Worm (Caenorhabditis elegans) whole organism, early embryonic: ENCODE measurements around the gene C27B7.2.

Source experiments
- B0310.2 ChIP-seq: sonication (generic microtip); optimal IDR thresholded peaks from 2 replicates; lab custom pipeline; 2016; ENCODE audit warnings: mild to moderate bottlenecking, missing genetic modification characterization, missing compliant biosample characterization
- F13C5.2 ChIP-seq: sonication (generic microtip); optimal IDR thresholded peaks from 2 replicates; lab custom pipeline; 2017; ENCODE audit warnings: mild to moderate bottlenecking, missing genetic modification characterization, inconsistent platforms, missing compliant biosample characterization
- aly-1 ChIP-seq: sonication (generic microtip); optimal IDR thresholded peaks from 2 replicates; lab custom pipeline; 2016; ENCODE audit warnings: missing genetic modification characterization, missing compliant biosample characterization
- ama-1 ChIP-seq: fragments of 150-350 bp; optimal IDR thresholded peaks from 2 replicates; lab custom pipeline; 2014
- ceh-13 ChIP-seq: fragments of 200-800 bp; sonication (Bioruptor generic); optimal IDR thresholded peaks from 2 replicates; lab custom pipeline; 2018; ENCODE audit warnings: mild to moderate bottlenecking, missing genetic modification characterization, missing compliant biosample characterization
- ceh-36 ChIP-seq: sonication (generic microtip); optimal IDR thresholded peaks from 2 replicates; lab custom pipeline; 2016; ENCODE audit warnings: missing genetic modification characterization, inconsistent platforms, missing compliant biosample characterization
- ets-7 ChIP-seq: sonication (generic microtip); optimal IDR thresholded peaks from 2 replicates; lab custom pipeline; 2016; ENCODE audit warnings: missing genotype, missing genetic modification characterization, missing compliant biosample characterization
- flt-1 ChIP-seq: fragments of 200-800 bp; sonication (Bioruptor generic); IDR thresholded peaks from 2 replicates; pipeline ENCODE4 v1.3.6; 2022; ENCODE audit warnings: missing genetic modification characterization, missing compliant biosample characterization
- hmbx-1 ChIP-seq: sonication (generic microtip); optimal IDR thresholded peaks from 2 replicates; lab custom pipeline; 2016; ENCODE audit warnings: mild to moderate bottlenecking, missing genetic modification characterization, missing compliant biosample characterization
- hmg-4 ChIP-seq: fragments of 200-800 bp; sonication (Bioruptor generic); optimal IDR thresholded peaks from 2 replicates; lab custom pipeline; 2018; ENCODE audit warnings: mild to moderate bottlenecking, missing genetic modification characterization, missing compliant biosample characterization
- hnd-1 ChIP-seq: sonication (generic microtip); optimal IDR thresholded peaks from 2 replicates; lab custom pipeline; 2016; ENCODE audit warnings: missing genetic modification characterization, missing compliant biosample characterization
- pes-1 ChIP-seq: fragments of 200-800 bp; sonication (Bioruptor generic); IDR thresholded peaks from 2 replicates; pipeline ENCODE4 v1.3.6; 2022; ENCODE audit warnings: missing genetic modification reagents, missing genetic modification characterization, missing compliant biosample characterization
- scrt-1 ChIP-seq: fragments of 200-800 bp; sonication (Bioruptor generic); IDR thresholded peaks from 2 replicates; pipeline ENCODE4 v1.3.6; 2022; ENCODE audit warnings: missing genetic modification characterization, missing compliant biosample characterization
- sea-1 ChIP-seq: fragments of 200-800 bp; sonication (Bioruptor generic); conservative IDR thresholded peaks from 2 replicates; pipeline ENCODE4 v1.3.6; 2022; ENCODE audit warnings: missing genetic modification characterization, missing compliant biosample characterization
- tbx-11 ChIP-seq: fragments of 200-800 bp; sonication (Bioruptor generic); IDR thresholded peaks from 2 replicates; pipeline ENCODE4 v1.3.6; 2022; ENCODE audit warnings: missing genetic modification characterization, missing compliant biosample characterization
- tbx-37 ChIP-seq: fragments of 200-800 bp; sonication (Bioruptor generic); conservative IDR thresholded peaks from 2 replicates; pipeline ENCODE4 v1.3.6; 2022; ENCODE audit warnings: missing genetic modification reagents, missing genetic modification characterization, missing compliant biosample characterization
- tra-4 ChIP-seq: sonication (generic microtip); optimal IDR thresholded peaks from 2 replicates; lab custom pipeline; 2017; ENCODE audit warnings: missing genetic modification characterization, missing compliant biosample characterization

Gene C27B7.2

DNA sequence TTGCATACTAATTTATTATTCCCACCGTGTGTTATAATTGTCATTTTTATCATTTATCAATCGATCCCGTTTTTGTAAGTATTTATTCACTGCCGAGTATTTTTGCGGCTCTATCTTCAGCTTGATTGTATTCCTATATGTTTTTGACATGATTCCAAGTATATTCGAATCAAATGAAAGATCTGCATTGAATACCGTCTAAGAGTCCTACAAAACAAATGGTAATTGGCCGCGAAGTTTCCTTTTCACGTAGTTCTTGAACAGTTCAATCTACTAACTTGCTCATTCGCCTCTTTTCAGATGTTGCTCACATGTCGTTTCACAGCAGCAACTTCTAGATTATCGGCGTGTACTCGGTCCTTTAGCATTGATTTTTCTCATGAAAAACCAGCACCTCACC lies at the start of gene C27B7.2:
Gene C27B7.2 (plus strand): TSS at position 301 of the 400 bp plus-strand sequence.
- no peak for TF ChIP-seq hmg-4 (GFP tag; lab: Kevin White, UChicago)
- TF ChIP-seq scrt-1 = no peak
- no peak for TF ChIP-seq tbx-37
- no peak for TF ChIP-seq ceh-13 (GFP tag; lab: Kevin White, UChicago)
- TF ChIP-seq hnd-1 = no peak
- no peak for TF ChIP-seq tbx-11
- no peak for TF ChIP-seq F13C5.2 (tag; lab: Kevin White, UChicago)
- TF ChIP-seq tra-4 = no peak
- TF ChIP-seq pes-1 = no peak
- no peak for TF ChIP-seq sea-1 (GFP tag; lab: Robert Waterston, UW)
- no peak for TF ChIP-seq hmbx-1 (tag; lab: Kevin White, UChicago)
- TF ChIP-seq ceh-36 (tag; lab: Kevin White, UChicago) = no peak
- TF ChIP-seq ama-1 = no peak
- no peak for TF ChIP-seq aly-1
- no peak for TF ChIP-seq B0310.2 (tag; lab: Kevin White, UChicago)
- TF ChIP-seq ets-7 (tag; lab: Kevin White, UChicago) = no peak
- TF ChIP-seq flt-1 (GFP tag; lab: Robert Waterston, UW) = no peak

DNA sequence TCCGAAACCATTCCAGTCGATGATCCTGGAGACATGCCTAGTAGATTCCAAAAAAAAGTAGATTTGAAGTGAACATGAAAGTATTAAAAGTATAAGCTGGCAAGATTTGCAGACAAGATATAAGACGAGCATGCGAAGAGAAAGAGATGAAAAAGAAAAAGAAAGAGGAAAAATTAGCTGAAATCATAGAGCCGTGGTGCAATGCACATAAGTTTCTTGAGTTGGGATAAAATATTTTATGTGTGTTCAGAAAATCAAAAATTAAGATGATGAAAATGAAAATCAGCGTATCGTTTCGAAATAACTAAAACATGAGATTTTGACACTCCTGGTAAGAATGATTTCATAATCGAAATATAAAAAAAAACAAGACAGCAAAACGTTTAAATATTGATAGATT lies 48.2 kb upstream of the C27B7.2 start, which contains the start of gene T11B7.2:
Gene T11B7.2 (minus strand): TSS at position 101 of the 400 bp plus-strand sequence.
- TF ChIP-seq hmg-4 (GFP tag; lab: Kevin White, UChicago) (no peak), tra-4 (no peak), flt-1 (GFP tag; lab: Robert Waterston, UW) (no peak), scrt-1 (no peak), hnd-1 (no peak), pes-1 (no peak), ceh-36 (tag; lab: Kevin White, UChicago) (no peak), B0310.2 (tag; lab: Kevin White, UChicago) (no peak), aly-1 (no peak), ets-7 (tag; lab: Kevin White, UChicago) (no peak), F13C5.2 (tag; lab: Kevin White, UChicago) (no peak)

DNA sequence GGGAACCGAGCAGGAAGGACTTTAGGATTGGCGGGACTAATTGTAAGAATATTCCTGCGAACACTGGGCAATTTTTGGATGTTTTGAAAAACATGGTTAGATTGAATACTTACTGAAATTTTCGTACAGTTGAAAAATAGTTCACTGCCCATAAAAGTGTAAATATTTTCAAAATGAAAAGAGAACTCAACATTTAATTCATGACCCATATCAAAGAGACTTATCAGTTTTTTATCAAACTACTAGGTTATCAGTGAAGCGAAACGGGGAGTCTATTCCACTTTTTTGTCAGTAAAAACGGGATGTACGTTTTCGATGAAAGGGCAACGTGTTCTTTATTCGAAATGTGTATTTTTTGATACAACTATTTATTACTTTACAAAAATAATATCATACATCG lies 46.7 kb upstream of the C27B7.2 start:
- no peak for TF ChIP-seq hmg-4 (GFP tag; lab: Kevin White, UChicago)
- no peak for TF ChIP-seq F13C5.2 (tag; lab: Kevin White, UChicago)
- no peak for TF ChIP-seq sea-1 (GFP tag; lab: Robert Waterston, UW)
- no peak for TF ChIP-seq tbx-11
- no peak for TF ChIP-seq hmbx-1 (tag; lab: Kevin White, UChicago)
- no peak for TF ChIP-seq ets-7 (tag; lab: Kevin White, UChicago)
- no peak for TF ChIP-seq ceh-36 (tag; lab: Kevin White, UChicago)
- TF ChIP-seq flt-1 (GFP tag; lab: Robert Waterston, UW) = no peak
- no peak for TF ChIP-seq aly-1
- TF ChIP-seq ama-1 = no peak
- no peak for TF ChIP-seq tbx-37
- TF ChIP-seq hnd-1 = no peak
- no peak for TF ChIP-seq ceh-13 (GFP tag; lab: Kevin White, UChicago)
- no peak for TF ChIP-seq B0310.2 (tag; lab: Kevin White, UChicago)
- TF ChIP-seq tra-4 = no peak
- no peak for TF ChIP-seq scrt-1
- TF ChIP-seq pes-1 = no peak

DNA sequence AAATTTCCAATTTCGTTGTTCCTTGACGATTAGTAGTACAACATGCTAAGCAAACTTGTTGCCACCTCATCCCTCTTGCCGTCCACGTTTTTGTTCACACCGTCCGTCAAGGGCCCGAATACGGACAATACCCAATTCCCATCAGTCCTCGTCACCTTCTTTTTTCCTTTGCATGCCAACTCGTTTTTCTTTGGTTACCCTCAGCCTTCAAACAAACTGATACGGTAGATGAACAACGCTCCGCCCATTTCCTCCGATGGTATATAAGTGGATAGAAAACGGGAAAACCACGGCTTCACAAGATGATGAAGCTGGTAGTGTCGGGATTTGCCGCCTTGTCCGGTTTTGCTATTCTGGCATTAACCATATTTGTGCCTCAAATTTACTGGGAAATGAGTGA lies 44.7 kb upstream of the C27B7.2 start, which contains the start of gene col-118:
Gene col-118 (plus strand): TSS at position 301 of the 400 bp plus-strand sequence.
- TF ChIP-seq sea-1 (GFP tag; lab: Robert Waterston, UW) = no peak

DNA sequence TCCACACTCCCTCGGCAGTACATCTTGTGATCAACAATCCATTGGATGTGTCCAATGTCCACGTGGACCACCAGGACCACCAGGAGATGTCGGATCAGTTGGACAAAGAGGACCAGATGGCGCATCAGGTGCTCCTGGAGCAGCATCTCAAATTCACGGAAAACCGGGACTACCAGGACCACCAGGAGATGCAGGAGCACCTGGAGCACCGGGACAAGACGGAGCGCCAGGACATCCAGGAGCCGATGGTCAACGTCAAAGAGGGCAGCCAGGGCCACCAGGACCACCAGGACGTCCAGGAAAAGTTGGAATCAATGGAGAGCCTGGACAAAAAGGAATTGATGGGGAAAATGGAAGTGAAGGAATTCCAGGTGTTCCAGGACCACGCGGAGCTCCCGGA lies 43.7 kb upstream of the C27B7.2 start:
- TF ChIP-seq B0310.2 (tag; lab: Kevin White, UChicago) (no peak), hnd-1 (no peak), scrt-1 (no peak), aly-1 (no peak), hmbx-1 (tag; lab: Kevin White, UChicago) (no peak), hmg-4 (GFP tag; lab: Kevin White, UChicago) (no peak), tbx-37 (no peak), ets-7 (tag; lab: Kevin White, UChicago) (no peak), tra-4 (no peak), ama-1 (no peak), ceh-13 (GFP tag; lab: Kevin White, UChicago) (no peak), flt-1 (GFP tag; lab: Robert Waterston, UW) (no peak), pes-1 (no peak), F13C5.2 (tag; lab: Kevin White, UChicago) (no peak)

DNA sequence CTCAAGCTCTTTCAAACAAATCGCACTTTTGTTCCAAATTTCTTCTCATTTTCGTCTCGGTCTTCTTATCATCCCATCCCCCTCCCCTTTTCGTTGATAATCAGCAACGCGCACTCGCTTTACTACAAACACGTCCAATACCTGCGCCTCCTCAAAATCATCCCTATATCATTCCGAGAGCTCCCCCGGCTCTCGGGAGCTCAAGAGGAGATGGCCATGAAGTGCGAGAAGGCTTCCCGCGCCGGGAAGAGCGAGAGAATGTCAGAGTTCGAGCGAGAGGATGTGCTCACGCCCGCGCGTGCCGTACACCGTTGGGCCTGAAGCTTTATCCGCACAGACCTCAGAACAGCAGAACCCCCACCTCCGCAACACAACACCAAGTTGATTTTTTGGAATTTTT lies 41.9 kb upstream of the C27B7.2 start:
- TF ChIP-seq aly-1 (peak; percentile 48), scrt-1 (no peak)

DNA sequence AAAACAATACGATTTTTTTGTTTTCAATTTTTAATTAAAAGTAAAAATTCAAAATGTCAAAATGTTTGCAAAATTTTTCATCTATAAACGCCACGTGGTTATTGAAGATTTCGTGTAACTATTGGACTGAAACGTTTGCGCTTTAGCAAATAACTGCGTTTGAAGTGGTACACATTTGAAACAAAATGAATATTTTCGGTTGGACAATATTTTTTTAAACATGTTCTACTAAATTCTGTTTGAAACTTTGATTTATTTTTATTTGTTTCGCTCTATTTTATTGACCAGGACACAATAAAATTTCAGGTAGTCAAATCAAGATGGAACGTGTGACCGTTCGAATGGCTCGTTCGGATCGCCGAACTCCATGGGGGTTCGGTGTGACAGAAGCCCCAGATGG lies 40.5 kb upstream of the C27B7.2 start, which contains the start of gene alp-1:
Gene alp-1 (plus strand): TSS at position 301 of the 400 bp plus-strand sequence.
- TF ChIP-seq B0310.2 (tag; lab: Kevin White, UChicago) (no peak), tra-4 (no peak), hmbx-1 (tag; lab: Kevin White, UChicago) (no peak)

DNA sequence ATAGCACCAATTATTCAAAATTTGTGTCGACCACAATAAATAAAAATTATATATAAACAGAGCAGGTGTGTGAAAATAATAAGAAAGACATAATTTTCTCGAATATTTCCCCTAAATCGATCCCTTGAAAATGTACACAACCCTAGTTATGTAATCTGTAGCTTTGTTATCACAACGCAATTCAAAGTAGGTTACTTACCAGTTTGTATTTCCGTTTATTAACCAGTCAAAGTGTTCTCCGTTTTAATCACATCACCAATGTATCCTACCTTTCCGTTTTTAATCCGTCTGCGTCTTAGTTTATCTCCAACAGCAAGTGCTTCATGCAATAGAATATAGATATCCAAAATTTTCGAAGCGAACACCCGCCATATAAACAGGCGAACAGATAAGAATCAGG lies 39.4 kb upstream of the C27B7.2 start:
- TF ChIP-seq ceh-36 (tag; lab: Kevin White, UChicago) (no peak), flt-1 (GFP tag; lab: Robert Waterston, UW) (no peak), ceh-13 (GFP tag; lab: Kevin White, UChicago) (no peak), hmbx-1 (tag; lab: Kevin White, UChicago) (no peak), F13C5.2 (tag; lab: Kevin White, UChicago) (no peak), B0310.2 (tag; lab: Kevin White, UChicago) (no peak), sea-1 (GFP tag; lab: Robert Waterston, UW) (no peak), scrt-1 (no peak), ets-7 (tag; lab: Kevin White, UChicago) (no peak), tbx-11 (no peak), pes-1 (no peak)
